Worm (Caenorhabditis elegans) whole organism, L4 larva: Measurements from ENCODE around the gene F59F5.3.
A peak's percentile ranks its signal among the peaks of the same experiment; 100 is the strongest.

Source experiments
- D1046.2 ChIP-seq: fragments of 200-800 bp; sonication (Bioruptor generic); IDR thresholded peaks from 2 replicates; pipeline ENCODE4 v1.3.6; 2022; ENCODE audit warnings: missing genetic modification characterization, missing compliant biosample characterization
- F26F4.8 ChIP-seq: fragments of 200-800 bp; sonication (Bioruptor generic); conservative IDR thresholded peaks from 2 replicates; pipeline ENCODE4 v1.3.6; 2022; ENCODE audit warnings: missing genetic modification characterization, missing compliant biosample characterization
- Y105C5A.15 ChIP-seq: fragments of 200-800 bp; sonication (Bioruptor generic); IDR thresholded peaks from 2 replicates; pipeline ENCODE4 v1.3.6; 2022; ENCODE audit warnings: missing genetic modification characterization, missing compliant biosample characterization
- aha-1 ChIP-seq: fragments of 150-350 bp; peaks from one replicate; lab custom pipeline; 2014; ENCODE audit warnings: missing biosample characterization, missing genetic modification characterization
- aly-2 ChIP-seq: sonication (generic microtip); optimal IDR thresholded peaks from 2 replicates; lab custom pipeline; 2018; ENCODE audit warnings: missing biosample characterization, missing genetic modification characterization
- attf-4 ChIP-seq: sonication (generic microtip); optimal IDR thresholded peaks from 3 replicates; lab custom pipeline; 2017; ENCODE audit warnings: missing biosample characterization, missing genetic modification characterization
- ceh-20 ChIP-seq: fragments of 200-800 bp; sonication (Bioruptor generic); IDR thresholded peaks from 2 replicates; pipeline ENCODE4 v1.3.6; 2022; ENCODE audit warnings: missing genetic modification reagents, missing genetic modification characterization, missing compliant biosample characterization
- ceh-32 ChIP-seq: sonication (generic microtip); optimal IDR thresholded peaks from 2 replicates; lab custom pipeline; 2016; ENCODE audit warnings: mild to moderate bottlenecking, missing genetic modification characterization, missing compliant biosample characterization; ENCODE audit not compliant: poor library complexity
- ceh-62 ChIP-seq: sonication (generic microtip); optimal IDR thresholded peaks from 2 replicates; lab custom pipeline; 2017; ENCODE audit warnings: missing biosample characterization, missing genetic modification characterization
- ces-1 ChIP-seq: fragments of 150-350 bp; sonication (generic microtip); optimal IDR thresholded peaks from 4 replicates; lab custom pipeline; 2014; ENCODE audit warnings: missing biosample characterization, missing genetic modification reagents, missing genetic modification characterization
- cey-2 ChIP-seq: sonication (generic microtip); optimal IDR thresholded peaks from 3 replicates; lab custom pipeline; 2017; ENCODE audit warnings: missing genetic modification characterization, mild to moderate bottlenecking, missing compliant biosample characterization, antibody characterized with exemption, borderline replicate concordance; ENCODE audit not compliant: insufficient read depth
- daf-12 ChIP-seq: fragments of 150-350 bp; optimal IDR thresholded peaks from 2 replicates; lab custom pipeline; 2014; ENCODE audit warnings: missing biosample characterization, missing genetic modification reagents, missing genetic modification characterization
- daf-16 ChIP-seq, 3 experiments: sonication (generic microtip); optimal IDR thresholded peaks; 2 replicates each; lab custom pipeline; 2016 to 2017; ENCODE audit warnings: missing genetic modification characterization in 3 of 3, missing genetic modification reagents in 3 of 3, mild to moderate bottlenecking in 2 of 3, missing compliant biosample characterization in 2 of 3, missing biosample characterization in 1 of 3, moderate library complexity in 1 of 3
- daf-19 ChIP-seq: fragments of 200-800 bp; sonication (Bioruptor generic); conservative IDR thresholded peaks from 2 replicates; pipeline ENCODE4 v1.3.6; 2022; ENCODE audit warnings: missing genetic modification characterization, missing compliant biosample characterization
- dmd-9 ChIP-seq: fragments of 200-800 bp; sonication (Bioruptor generic); IDR thresholded peaks from 2 replicates; pipeline ENCODE4 v1.3.6; 2022; ENCODE audit warnings: missing genetic modification reagents, missing genetic modification characterization, missing compliant biosample characterization
- hif-1 ChIP-seq, 2 experiments: sonication (generic microtip); optimal IDR thresholded peaks; 2 replicates each; lab custom pipeline; 2016 to 2017; ENCODE audit warnings: missing compliant biosample characterization in 2 of 2, missing genetic modification characterization in 2 of 2, missing genetic modification reagents in 2 of 2, missing genotype in 2 of 2, mild to moderate bottlenecking in 1 of 2
- hlh-11 ChIP-seq: fragments of 200-800 bp; sonication (Bioruptor generic); optimal IDR thresholded peaks from 2 replicates; lab custom pipeline; 2018; ENCODE audit warnings: mild to moderate bottlenecking, missing genetic modification characterization, missing compliant biosample characterization
- lin-1 ChIP-seq: fragments of 200-800 bp; sonication (Bioruptor generic); IDR thresholded peaks from 2 replicates; pipeline ENCODE4 v1.3.6; 2022; ENCODE audit warnings: missing genetic modification reagents, missing genetic modification characterization, missing compliant biosample characterization
- lin-13 ChIP-seq: fragments of 150-350 bp; optimal IDR thresholded peaks from 2 replicates; lab custom pipeline; 2014; ENCODE audit warnings: missing biosample characterization, missing genetic modification reagents, missing genetic modification characterization
- mdt-29 ChIP-seq: fragments of 200-800 bp; sonication (Bioruptor generic); IDR thresholded peaks from 2 replicates; pipeline ENCODE4 v1.3.6; 2022; ENCODE audit warnings: missing genetic modification reagents, missing genetic modification characterization, missing compliant biosample characterization
- mep-1 ChIP-seq: fragments of 150-350 bp; sonication (generic microtip); optimal IDR thresholded peaks from 3 replicates; lab custom pipeline; 2014; ENCODE audit warnings: missing biosample characterization, missing genetic modification characterization
- nhr-10 ChIP-seq: fragments of 150-350 bp; optimal IDR thresholded peaks from 2 replicates; lab custom pipeline; 2014; ENCODE audit warnings: missing biosample characterization, missing genetic modification characterization
- nhr-237 ChIP-seq: sonication (generic microtip); optimal IDR thresholded peaks from 2 replicates; lab custom pipeline; 2017; ENCODE audit warnings: missing biosample characterization, missing genetic modification characterization
- nhr-28 ChIP-seq: fragments of 150-350 bp; optimal IDR thresholded peaks from 2 replicates; lab custom pipeline; 2014; ENCODE audit warnings: missing biosample characterization, missing genetic modification characterization
- nhr-42 ChIP-seq: fragments of 200-800 bp; sonication (Bioruptor generic); IDR thresholded peaks from 2 replicates; pipeline ENCODE4 v1.3.6; 2022; ENCODE audit warnings: missing genetic modification characterization, missing compliant biosample characterization
- nhr-48 ChIP-seq: sonication (generic microtip); optimal IDR thresholded peaks from 2 replicates; lab custom pipeline; 2016; ENCODE audit warnings: mild to moderate bottlenecking, missing genetic modification characterization, missing compliant biosample characterization
- nhr-6 ChIP-seq: fragments of 150-350 bp; optimal IDR thresholded peaks from 2 replicates; lab custom pipeline; 2014; ENCODE audit warnings: missing biosample characterization, missing genetic modification characterization
- nhr-76 ChIP-seq: fragments of 150-350 bp; optimal IDR thresholded peaks from 2 replicates; lab custom pipeline; 2014; ENCODE audit warnings: missing biosample characterization, missing genetic modification characterization
- pqm-1 ChIP-seq: sonication (generic microtip); optimal IDR thresholded peaks from 2 replicates; lab custom pipeline; 2017; ENCODE audit warnings: missing biosample characterization, missing genetic modification characterization
- rbr-2 ChIP-seq: sonication (generic microtip); optimal IDR thresholded peaks from 2 replicates; lab custom pipeline; 2016; ENCODE audit warnings: missing genotype, missing genetic modification characterization, missing compliant biosample characterization
- skn-1 ChIP-seq: fragments of 150-350 bp; optimal IDR thresholded peaks from 2 replicates; lab custom pipeline; 2014; ENCODE audit warnings: missing biosample characterization, missing genetic modification characterization
- snpc-4 ChIP-seq: fragments of 150-350 bp; optimal IDR thresholded peaks from 2 replicates; lab custom pipeline; 2014; ENCODE audit warnings: missing biosample characterization, missing genetic modification characterization
- unc-39 ChIP-seq: sonication (generic microtip); optimal IDR thresholded peaks from 2 replicates; lab custom pipeline; 2017; ENCODE audit warnings: missing biosample characterization, missing genetic modification characterization
- unc-62 ChIP-seq, 3 experiments: fragments of 150-350 bp in 1 of 3; sonication (generic microtip); optimal IDR thresholded peaks in 2 of 3; peaks in 1 of 3; 1 replicate in 1 of 3; 2 replicates in 2 of 3; lab custom pipeline; 2014 to 2017; ENCODE audit warnings: missing biosample characterization in 3 of 3, missing genetic modification characterization in 3 of 3, missing genetic modification reagents in 3 of 3, missing genotype in 1 of 3
- zip-11 ChIP-seq: fragments of 200-800 bp; sonication (Bioruptor generic); IDR thresholded peaks from 2 replicates; pipeline ENCODE4 v1.3.6; 2022; ENCODE audit warnings: missing genetic modification characterization, missing compliant biosample characterization
- ztf-11 ChIP-seq: fragments of 150-350 bp; optimal IDR thresholded peaks from 2 replicates; lab custom pipeline; 2014; ENCODE audit warnings: missing biosample characterization, missing genetic modification characterization
- ztf-7 ChIP-seq: fragments of 150-350 bp; optimal IDR thresholded peaks from 2 replicates; lab custom pipeline; 2014; ENCODE audit warnings: missing biosample characterization, missing genetic modification characterization

The F59F5.3 gene

ce11 chrX:10507971-10508370 lies 34.2 kb downstream of the F59F5.3 start:
- TF ChIP-seq unc-62 (GFP tag; optimal IDR thresholded peaks at IDR 0.05 in 1 of 2; lab: Kevin White, UChicago) (peak in 1 of 2 experiments; percentile 70), unc-62 (tag; optimal IDR thresholded peaks at IDR 0.05; lab: Kevin White, UChicago) (no peak), zip-11 (no peak)

ce11 chrX:10505193-10505592 lies 37.0 kb downstream of the F59F5.3 start:
- TF ChIP-seq daf-19 (GFP tag; lab: Robert Waterston, UW): no peak
- no peak for TF ChIP-seq skn-1 (tag; lab: Kevin White, UChicago)
- no peak for TF ChIP-seq snpc-4
- TF ChIP-seq rbr-2 (tag; lab: Kevin White, UChicago): no peak
- no peak for TF ChIP-seq daf-16 (GFP tag; optimal IDR thresholded peaks at IDR 0.05; lab: Kevin White, UChicago)
- TF ChIP-seq daf-16 (tag; optimal IDR thresholded peaks at IDR 0.05; lab: Kevin White, UChicago): no peak
- no peak for TF ChIP-seq nhr-42 (GFP tag; lab: Robert Waterston, UW)
- no peak for TF ChIP-seq nhr-76 (tag; lab: Kevin White, UChicago)
- no peak for TF ChIP-seq nhr-48 (tag; lab: Kevin White, UChicago)
- TF ChIP-seq daf-12 (tag; lab: Kevin White, UChicago): no peak
- no peak for TF ChIP-seq zip-11
- TF ChIP-seq attf-4 (tag; lab: Kevin White, UChicago): no peak
- TF ChIP-seq lin-1 (GFP tag; lab: Robert Waterston, UW): no peak
- no peak for TF ChIP-seq nhr-10 (tag; lab: Kevin White, UChicago)
- TF ChIP-seq aly-2 (tag; lab: Kevin White, UChicago): no peak
- TF ChIP-seq F26F4.8 (GFP tag; lab: Robert Waterston, UW): no peak
- TF ChIP-seq, all 104 proteins: peak for 0

- TF ChIP-seq ztf-7 (no peak), ceh-62 (no peak), cey-2 (tag; lab: Kevin White, UChicago) (no peak), mdt-29 (GFP tag; lab: Robert Waterston, UW) (no peak), D1046.2 (GFP tag; lab: Robert Waterston, UW) (no peak), pqm-1 (tag; lab: Kevin White, UChicago) (no peak)
- TF ChIP-seq, all 104 proteins: peak for 0
Measured at ce11 chrX:10503393-10503792, 38.8 kb downstream of the F59F5.3 start.

- no peak for TF ChIP-seq mep-1 (tag; lab: Kevin White, UChicago)
- TF ChIP-seq ceh-20 (GFP tag; lab: Robert Waterston, UW): no peak
- no peak for TF ChIP-seq lin-13
- no peak for TF ChIP-seq nhr-237 (tag; lab: Kevin White, UChicago)
- no peak for TF ChIP-seq hlh-11 (tag; lab: Kevin White, UChicago)
- TF ChIP-seq hif-1 (tag; optimal IDR thresholded peaks at IDR 0.05; lab: Kevin White, UChicago): no peak
Measured at ce11 chrX:10499590-10499989, 42.6 kb downstream of the F59F5.3 start, which contains the start of gene vab-3. vab-3 (plus strand) TSS chrX:10499890.

- no peak for TF ChIP-seq nhr-28 (tag; lab: Kevin White, UChicago)
- TF ChIP-seq aha-1: peak; percentile 78
- no peak for TF ChIP-seq unc-39
- TF ChIP-seq unc-62 (GFP tag; optimal IDR thresholded peaks at IDR 0.05 in 1 of 2; lab: Kevin White, UChicago): peak in 1 of 2 experiments; percentile 96
- TF ChIP-seq unc-62 (tag; optimal IDR thresholded peaks at IDR 0.05; lab: Kevin White, UChicago): no peak
Measured at ce11 chrX:10491875-10492523, 50.2 kb downstream of the F59F5.3 start.

ce11 chrX:10491044-10491443 lies 51.2 kb downstream of the F59F5.3 start, which contains the start of gene C33D3.5:
C33D3.5 (plus strand) TSS chrX:10491344.
- no peak for TF ChIP-seq rbr-2 (tag; lab: Kevin White, UChicago)
- no peak for TF ChIP-seq ces-1 (GFP tag; lab: Kevin White, UChicago)
- no peak for TF ChIP-seq dmd-9
- TF ChIP-seq nhr-6 (tag; lab: Kevin White, UChicago): no peak
- TF ChIP-seq ztf-11 (tag; lab: Kevin White, UChicago): no peak
- no peak for TF ChIP-seq ceh-32 (tag; lab: Kevin White, UChicago)
- TF ChIP-seq daf-19 (GFP tag; lab: Robert Waterston, UW): no peak
- no peak for TF ChIP-seq Y105C5A.15 (GFP tag; lab: Robert Waterston, UW)
- TF ChIP-seq unc-39: no peak
- TF ChIP-seq, all 104 proteins: peak for 0
